Fruit fly (Drosophila melanogaster) whole organism, embryonic: ENCODE measurements around the gene Nmdar1.

ENCODE experiments used
- CG15269 ChIP-seq: fragments of 200-800 bp; sonication (Bioruptor generic); optimal IDR thresholded peaks from 2 replicates; lab custom pipeline; 2018; ENCODE audit warnings: missing biosample characterization, mild to moderate bottlenecking, missing genetic modification characterization, moderate library complexity
- CG1792 ChIP-seq: fragments of 200-800 bp; sonication (Bioruptor generic); optimal IDR thresholded peaks from 2 replicates; lab custom pipeline; 2016; ENCODE audit warnings: missing biosample characterization, missing genetic modification characterization
- CG6254 ChIP-seq: fragments of 200-800 bp; sonication (Bioruptor generic); optimal IDR thresholded peaks from 3 replicates; lab custom pipeline; 2017; ENCODE audit warnings: mild to moderate bottlenecking, missing biosample characterization, missing genetic modification reagents, missing genetic modification characterization
- CG8359 ChIP-seq: fragments of 200-800 bp; sonication (Bioruptor generic); optimal IDR thresholded peaks from 2 replicates; lab custom pipeline; 2017; ENCODE audit warnings: missing biosample characterization, mild to moderate bottlenecking, missing genetic modification characterization, borderline replicate concordance
- NfI ChIP-seq: fragments of 200-800 bp; sonication (Bioruptor generic); optimal IDR thresholded peaks from 3 replicates; lab custom pipeline; 2018; ENCODE audit warnings: missing biosample characterization, mild to moderate bottlenecking, missing genetic modification characterization, moderate library complexity
- pfk ChIP-seq: fragments of 200-800 bp; sonication (Bioruptor generic); optimal IDR thresholded peaks from 2 replicates; lab custom pipeline; 2018; ENCODE audit warnings: missing biosample characterization, mild to moderate bottlenecking, missing genetic modification characterization, moderate library complexity
- rib ChIP-seq: fragments of 200-800 bp; sonication (Bioruptor generic); IDR thresholded peaks from 2 replicates; pipeline ENCODE4 v1.3.6; 2022; ENCODE audit warnings: missing biosample characterization, missing genetic modification characterization
- unpg ChIP-seq: fragments of 200-800 bp; sonication (Bioruptor generic); optimal IDR thresholded peaks from 3 replicates; lab custom pipeline; 2018; ENCODE audit warnings: missing biosample characterization, mild to moderate bottlenecking, missing genetic modification characterization, moderate library complexity

DNA sequence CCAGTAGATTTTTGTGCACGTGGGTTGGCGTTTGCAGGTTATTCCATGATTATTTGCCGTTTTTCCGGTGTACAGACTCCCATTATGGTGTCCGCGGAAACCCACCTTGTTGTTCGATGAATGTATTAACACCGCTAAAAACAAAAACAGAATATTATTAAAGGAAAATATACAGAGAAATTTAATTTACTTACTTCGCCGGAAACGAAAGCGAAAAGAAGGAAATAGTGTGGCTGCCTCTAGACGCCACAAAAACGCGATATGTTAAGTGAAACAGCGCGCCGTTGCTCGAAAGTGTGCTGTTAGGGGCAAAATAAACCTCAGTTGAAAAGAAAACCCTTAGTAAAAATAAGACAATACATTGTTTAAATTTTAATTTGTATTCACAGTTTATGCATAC lies 56.3 kb downstream of the Nmdar1 start, which contains the start of gene RpL35A:
- TF ChIP-seq NfI (GFP tag; lab: Kevin White, UChicago) (peak; percentile 87), rib (no peak), CG15269 (tag; lab: Kevin White, UChicago) (peak; percentile 71), CG1792 (GFP tag; lab: Kevin White, UChicago) (peak; percentile 45), pfk (GFP tag; lab: Kevin White, UChicago) (peak; percentile 79), unpg (peak; percentile 80), CG8359 (GFP tag; lab: Kevin White, UChicago) (peak; percentile 75), CG6254 (GFP tag; lab: Kevin White, UChicago) (peak; percentile 59)
